Worm (Caenorhabditis elegans) whole organism, L2 larva: ENCODE results near the gene T18D3.1.

ENCODE experiments used
- F13H6.1 ChIP-seq: sonication (generic microtip); optimal IDR thresholded peaks from 2 replicates; lab custom pipeline; 2016; ENCODE audit warnings: missing genetic modification characterization, missing compliant biosample characterization
- R02D3.7 ChIP-seq: fragments of 150-350 bp; optimal IDR thresholded peaks from 2 replicates; lab custom pipeline; 2014; ENCODE audit warnings: missing biosample characterization, missing genetic modification characterization
- alr-1 ChIP-seq: fragments of 150-350 bp; optimal IDR thresholded peaks from 2 replicates; lab custom pipeline; 2014; ENCODE audit warnings: missing biosample characterization, missing genetic modification characterization
- aly-2 ChIP-seq: fragments of 150-350 bp; optimal IDR thresholded peaks from 2 replicates; lab custom pipeline; 2014; ENCODE audit warnings: missing biosample characterization, missing genetic modification characterization
- ama-1 ChIP-seq: fragments of 150-350 bp; optimal IDR thresholded peaks from 2 replicates; lab custom pipeline; 2018; ENCODE audit warnings: inconsistent platforms
- blmp-1 ChIP-seq: sonication (generic microtip); optimal IDR thresholded peaks from 2 replicates; lab custom pipeline; 2017; ENCODE audit warnings: missing genetic modification characterization, mild to moderate bottlenecking, missing compliant biosample characterization, antibody characterized with exemption, moderate library complexity; ENCODE audit not compliant: insufficient read depth
- ceh-16 ChIP-seq: fragments of 150-350 bp; optimal IDR thresholded peaks from 2 replicates; lab custom pipeline; 2014; ENCODE audit warnings: missing biosample characterization, missing genetic modification characterization
- ceh-82 ChIP-seq: fragments of 150-350 bp; optimal IDR thresholded peaks from 2 replicates; lab custom pipeline; 2014; ENCODE audit warnings: missing biosample characterization, missing genetic modification characterization
- crh-2 ChIP-seq: sonication (generic microtip); optimal IDR thresholded peaks from 2 replicates; lab custom pipeline; 2017; ENCODE audit warnings: missing biosample characterization, missing genetic modification characterization
- dmd-4 ChIP-seq: sonication (generic microtip); optimal IDR thresholded peaks from 2 replicates; lab custom pipeline; 2017; ENCODE audit warnings: missing biosample characterization, missing genetic modification characterization
- egl-27 ChIP-seq: sonication (generic microtip); optimal IDR thresholded peaks from 3 replicates; lab custom pipeline; 2017; ENCODE audit warnings: missing biosample characterization, missing genetic modification reagents, missing genetic modification characterization
- elt-1 ChIP-seq: fragments of 150-350 bp; optimal IDR thresholded peaks from 2 replicates; lab custom pipeline; 2014; ENCODE audit warnings: missing biosample characterization, missing genetic modification characterization
- elt-3 ChIP-seq: sonication (generic microtip); optimal IDR thresholded peaks from 2 replicates; lab custom pipeline; 2017; ENCODE audit warnings: missing biosample characterization, missing genetic modification characterization
- fos-1 ChIP-seq: fragments of 150-350 bp; optimal IDR thresholded peaks from 2 replicates; lab custom pipeline; 2014; ENCODE audit warnings: missing biosample characterization, missing genetic modification characterization
- gmeb-1 ChIP-seq: fragments of 150-350 bp; optimal IDR thresholded peaks from 2 replicates; lab custom pipeline; 2014; ENCODE audit warnings: missing biosample characterization, missing genetic modification characterization
- lin-39 ChIP-seq: fragments of 150-350 bp; optimal IDR thresholded peaks from 2 replicates; lab custom pipeline; 2014; ENCODE audit warnings: missing biosample characterization, missing genetic modification reagents, missing genetic modification characterization
- mab-5 ChIP-seq: fragments of 150-350 bp; optimal IDR thresholded peaks from 2 replicates; lab custom pipeline; 2014; ENCODE audit warnings: missing biosample characterization, missing genetic modification characterization
- mbf-1 ChIP-seq: sonication (generic microtip); optimal IDR thresholded peaks from 2 replicates; lab custom pipeline; 2017; ENCODE audit warnings: missing biosample characterization, missing genetic modification characterization
- mdl-1 ChIP-seq, 2 experiments: fragments of 150-350 bp in 1 of 2; sonication (generic microtip) in 1 of 2; optimal IDR thresholded peaks; 2 replicates each; lab custom pipeline; 2017; ENCODE audit warnings: missing biosample characterization in 2 of 2, missing genetic modification characterization in 2 of 2
- nhr-10 ChIP-seq: sonication (generic microtip); optimal IDR thresholded peaks from 2 replicates; lab custom pipeline; 2017; ENCODE audit warnings: missing biosample characterization, missing genetic modification characterization
- nhr-11 ChIP-seq: fragments of 150-350 bp; optimal IDR thresholded peaks from 2 replicates; lab custom pipeline; 2014; ENCODE audit warnings: missing biosample characterization, missing genetic modification characterization
- nhr-12 ChIP-seq: fragments of 150-350 bp; optimal IDR thresholded peaks from 2 replicates; lab custom pipeline; 2014; ENCODE audit warnings: missing biosample characterization, missing genetic modification characterization
- nhr-129 ChIP-seq: fragments of 150-350 bp; optimal IDR thresholded peaks from 2 replicates; lab custom pipeline; 2014; ENCODE audit warnings: missing biosample characterization, missing genetic modification characterization
- nhr-21 ChIP-seq: fragments of 150-350 bp; optimal IDR thresholded peaks from 2 replicates; lab custom pipeline; 2014; ENCODE audit warnings: missing biosample characterization, missing genetic modification characterization
- nhr-23 ChIP-seq: fragments of 150-350 bp; optimal IDR thresholded peaks from 2 replicates; lab custom pipeline; 2014; ENCODE audit warnings: missing biosample characterization, missing genetic modification reagents, missing genetic modification characterization
- nhr-237 ChIP-seq: fragments of 150-350 bp; optimal IDR thresholded peaks from 2 replicates; lab custom pipeline; 2014; ENCODE audit warnings: missing biosample characterization, missing genetic modification characterization
- nhr-77 ChIP-seq: fragments of 150-350 bp; optimal IDR thresholded peaks from 2 replicates; lab custom pipeline; 2014; ENCODE audit warnings: missing biosample characterization, missing genetic modification characterization
- sem-4 ChIP-seq: fragments of 150-350 bp; optimal IDR thresholded peaks from 2 replicates; lab custom pipeline; 2014; ENCODE audit warnings: missing biosample characterization, missing genetic modification reagents, missing genetic modification characterization
- skn-1 ChIP-seq: sonication (generic microtip); optimal IDR thresholded peaks from 2 replicates; lab custom pipeline; 2017; ENCODE audit warnings: missing biosample characterization, missing genetic modification characterization
- sma-3 ChIP-seq: sonication (generic microtip); optimal IDR thresholded peaks from 2 replicates; lab custom pipeline; 2016; ENCODE audit warnings: missing genetic modification reagents, missing genetic modification characterization, missing compliant biosample characterization
- sma-9 ChIP-seq, 2 experiments: fragments of 150-350 bp in 1 of 2; sonication (generic microtip) in 1 of 2; optimal IDR thresholded peaks; 2 replicates each; lab custom pipeline; 2014 to 2016; ENCODE audit warnings: missing genetic modification characterization in 2 of 2, mild to moderate bottlenecking in 1 of 2, missing biosample characterization in 1 of 2, missing compliant biosample characterization in 1 of 2, missing genetic modification reagents in 1 of 2, moderate library complexity in 1 of 2
- snpc-4 ChIP-seq: fragments of 150-350 bp; optimal IDR thresholded peaks from 2 replicates; lab custom pipeline; 2014; ENCODE audit warnings: missing biosample characterization, missing genetic modification characterization
- unc-55 ChIP-seq: fragments of 150-350 bp; sonication (generic microtip); optimal IDR thresholded peaks from 3 replicates; lab custom pipeline; 2014; ENCODE audit warnings: missing biosample characterization, missing genetic modification reagents, missing genetic modification characterization
- ztf-1 ChIP-seq: fragments of 200-800 bp; sonication (Bioruptor generic); conservative IDR thresholded peaks from 2 replicates; pipeline ENCODE4 v1.3.6; 2022; ENCODE audit warnings: missing genetic modification characterization, missing compliant biosample characterization
- ztf-4 ChIP-seq: fragments of 150-350 bp; optimal IDR thresholded peaks from 2 replicates; lab custom pipeline; 2014; ENCODE audit warnings: missing biosample characterization, missing genetic modification characterization

The T18D3.1 gene

ce11 chrX:12472232-12472631 is 17.7 kb downstream of the T18D3.1 start:
- no peak for TF ChIP-seq unc-55 (GFP tag; lab: Kevin White, UChicago)
- TF ChIP-seq mbf-1 (tag; lab: Kevin White, UChicago) = no peak
- TF ChIP-seq aly-2 (tag; lab: Kevin White, UChicago) = no peak
- TF ChIP-seq nhr-23 (tag; lab: Kevin White, UChicago) = no peak
- TF ChIP-seq nhr-10 (tag; lab: Kevin White, UChicago) = no peak
- TF ChIP-seq ztf-1 = no peak
- TF ChIP-seq nhr-129 = no peak
- TF ChIP-seq elt-1 (tag; lab: Kevin White, UChicago) = no peak
- TF ChIP-seq ama-1 = no peak
- TF ChIP-seq elt-3 = no peak
- TF ChIP-seq sma-9 (GFP tag; optimal IDR thresholded peaks at IDR 0.05; lab: Kevin White, UChicago) = no peak
- no peak for TF ChIP-seq sma-9 (tag; optimal IDR thresholded peaks at IDR 0.05; lab: Kevin White, UChicago)

- no peak for TF ChIP-seq fos-1 (tag; lab: Kevin White, UChicago)
- TF ChIP-seq egl-27 (tag; lab: Kevin White, UChicago) = no peak
- TF ChIP-seq sem-4 (tag; lab: Kevin White, UChicago) = no peak
- TF ChIP-seq gmeb-1 (tag; lab: Kevin White, UChicago) = no peak
- no peak for TF ChIP-seq crh-2 (tag; lab: Kevin White, UChicago)
- no peak for TF ChIP-seq nhr-21 (tag; lab: Kevin White, UChicago)
Measured at ce11 chrX:12476412-12476811, 21.9 kb downstream of the T18D3.1 start.

- no peak for TF ChIP-seq fos-1 (tag; lab: Kevin White, UChicago)
- TF ChIP-seq sma-3 (GFP tag; lab: Kevin White, UChicago) = no peak
- TF ChIP-seq nhr-12 = no peak
- no peak for TF ChIP-seq alr-1 (tag; lab: Kevin White, UChicago)
- TF ChIP-seq mbf-1 (tag; lab: Kevin White, UChicago) = no peak
- no peak for TF ChIP-seq skn-1
- TF ChIP-seq nhr-77 = no peak
- TF ChIP-seq blmp-1 (tag; lab: Kevin White, UChicago) = no peak
- no peak for TF ChIP-seq ceh-82 (tag; lab: Kevin White, UChicago)
- TF ChIP-seq mdl-1 (tag; optimal IDR thresholded peaks at IDR 0.05; lab: Kevin White, UChicago) = no peak
- TF ChIP-seq mab-5 (tag; lab: Kevin White, UChicago) = no peak
- TF ChIP-seq nhr-11 = no peak
- TF ChIP-seq sma-9 (GFP tag; optimal IDR thresholded peaks at IDR 0.05; lab: Kevin White, UChicago) = no peak
- TF ChIP-seq sma-9 (tag; optimal IDR thresholded peaks at IDR 0.05; lab: Kevin White, UChicago) = no peak
- no peak for TF ChIP-seq nhr-237 (tag; lab: Kevin White, UChicago)
- no peak for TF ChIP-seq egl-27 (tag; lab: Kevin White, UChicago)
Measured at ce11 chrX:12477341-12477740, 22.8 kb downstream of the T18D3.1 start, which contains the start of gene F45E6.1. Gene F45E6.1, minus strand, starts transcription at chrX:12477441.

- no peak for TF ChIP-seq ama-1
- no peak for TF ChIP-seq nhr-77
- no peak for TF ChIP-seq sem-4 (tag; lab: Kevin White, UChicago)
- no peak for TF ChIP-seq sma-9 (GFP tag; optimal IDR thresholded peaks at IDR 0.05; lab: Kevin White, UChicago)
- no peak for TF ChIP-seq sma-9 (tag; optimal IDR thresholded peaks at IDR 0.05; lab: Kevin White, UChicago)
- no peak for TF ChIP-seq fos-1 (tag; lab: Kevin White, UChicago)
- TF ChIP-seq crh-2 (tag; lab: Kevin White, UChicago) = no peak
- no peak for TF ChIP-seq egl-27 (tag; lab: Kevin White, UChicago)
- TF ChIP-seq snpc-4 (tag; lab: Kevin White, UChicago) = no peak
- TF ChIP-seq nhr-10 (tag; lab: Kevin White, UChicago) = no peak
- TF ChIP-seq R02D3.7 (tag; lab: Kevin White, UChicago) = no peak
- TF ChIP-seq sma-3 (GFP tag; lab: Kevin White, UChicago) = no peak
- TF ChIP-seq lin-39 = no peak
- TF ChIP-seq dmd-4 = no peak
- no peak for TF ChIP-seq mdl-1 (tag; optimal IDR thresholded peaks at IDR 0.05; lab: Kevin White, UChicago)
- TF ChIP-seq gmeb-1 (tag; lab: Kevin White, UChicago) = no peak
- no peak for TF ChIP-seq ztf-4
- TF ChIP-seq mab-5 (tag; lab: Kevin White, UChicago) = no peak
- TF ChIP-seq ceh-16 (tag; lab: Kevin White, UChicago) = no peak
- TF ChIP-seq skn-1 = no peak
- no peak for TF ChIP-seq aly-2 (tag; lab: Kevin White, UChicago)
- TF ChIP-seq, all 48 proteins: peak for 0
Measured at ce11 chrX:12478465-12478864, 23.9 kb downstream of the T18D3.1 start.

- TF ChIP-seq ceh-82 (tag; lab: Kevin White, UChicago) (no peak), fos-1 (tag; lab: Kevin White, UChicago) (no peak), mbf-1 (tag; lab: Kevin White, UChicago) (no peak), nhr-21 (tag; lab: Kevin White, UChicago) (no peak), F13H6.1 (no peak)
Measured at ce11 chrX:12479027-12479426, 24.5 kb downstream of the T18D3.1 start.
